Worm (Caenorhabditis elegans) whole organism, young adult: ENCODE results near the gene F11F1.1.

Source experiments
- B0019.2 ChIP-seq: fragments of 200-800 bp; sonication (Bioruptor generic); conservative IDR thresholded peaks from 2 replicates; pipeline ENCODE4 v1.3.6; 2022; ENCODE audit warnings: missing genetic modification reagents, missing genetic modification characterization, missing compliant biosample characterization
- D2030.7 ChIP-seq: fragments of 200-800 bp; sonication (Bioruptor generic); IDR thresholded peaks from 2 replicates; pipeline ENCODE4 v1.3.6; 2022; ENCODE audit warnings: missing genetic modification reagents, missing genetic modification characterization, missing compliant biosample characterization
- F33H1.4 ChIP-seq: fragments of 200-800 bp; sonication (Bioruptor generic); IDR thresholded peaks from 2 replicates; pipeline ENCODE4 v1.3.6; 2022; ENCODE audit warnings: missing genetic modification reagents, missing genetic modification characterization, missing compliant biosample characterization
- F39B2.1 ChIP-seq: fragments of 200-800 bp; sonication (Bioruptor generic); IDR thresholded peaks from 2 replicates; pipeline ENCODE4 v1.3.6; 2022; ENCODE audit warnings: missing genetic modification reagents, missing genetic modification characterization, missing compliant biosample characterization
- F55B11.4 ChIP-seq: sonication (generic microtip); optimal IDR thresholded peaks from 2 replicates; lab custom pipeline; 2016; ENCODE audit warnings: missing compliant biosample characterization, missing genetic modification characterization, borderline replicate concordance; ENCODE audit not compliant: insufficient read depth
- T07F8.4 ChIP-seq: sonication (generic microtip); optimal IDR thresholded peaks from 2 replicates; lab custom pipeline; 2016; ENCODE audit warnings: mild to moderate bottlenecking, missing genetic modification characterization, moderate library complexity, missing compliant biosample characterization
- Y53F4B.3 ChIP-seq: fragments of 200-800 bp; sonication (Bioruptor generic); IDR thresholded peaks from 2 replicates; pipeline ENCODE4 v1.3.6; 2022; ENCODE audit warnings: missing genetic modification reagents, missing genetic modification characterization, missing compliant biosample characterization
- Y67H2A.10 ChIP-seq: fragments of 200-800 bp; sonication (Bioruptor generic); conservative IDR thresholded peaks from 2 replicates; pipeline ENCODE4 v1.3.6; 2022; ENCODE audit warnings: missing genetic modification reagents, missing genetic modification characterization, missing compliant biosample characterization
- Y79H2A.3 ChIP-seq: fragments of 200-800 bp; sonication (Bioruptor generic); conservative IDR thresholded peaks from 2 replicates; pipeline ENCODE4 v1.3.6; 2022; ENCODE audit warnings: missing genetic modification reagents, missing genetic modification characterization, missing compliant biosample characterization
- Y95B8A.8 ChIP-seq: fragments of 200-800 bp; sonication (Bioruptor generic); IDR thresholded peaks from 2 replicates; pipeline ENCODE4 v1.3.6; 2022; ENCODE audit warnings: missing genetic modification reagents, missing genetic modification characterization, missing compliant biosample characterization
- ama-1 ChIP-seq, 3 experiments: fragments of 150-350 bp in 1 of 3; sonication (generic microtip) in 2 of 3; optimal IDR thresholded peaks; 2 replicates each; lab custom pipeline; 2014 to 2018; ENCODE audit warnings: missing biosample characterization in 2 of 3, missing genetic modification characterization in 2 of 3, missing genetic modification reagents in 2 of 3
- aptf-3 ChIP-seq: fragments of 200-800 bp; sonication (Bioruptor generic); IDR thresholded peaks from 2 replicates; pipeline ENCODE4 v1.3.6; 2022; ENCODE audit warnings: missing genetic modification characterization, missing compliant biosample characterization
- attf-6 ChIP-seq: fragments of 200-800 bp; sonication (Bioruptor generic); IDR thresholded peaks from 2 replicates; pipeline ENCODE4 v1.3.6; 2022; ENCODE audit warnings: missing genetic modification reagents, missing genetic modification characterization, missing compliant biosample characterization
- bed-1 ChIP-seq: fragments of 200-800 bp; sonication (Bioruptor generic); IDR thresholded peaks from 2 replicates; pipeline ENCODE4 v1.3.6; 2022; ENCODE audit warnings: missing genetic modification reagents, missing genetic modification characterization, missing compliant biosample characterization
- cebp-2 ChIP-seq: fragments of 200-800 bp; sonication (Bioruptor generic); IDR thresholded peaks from 2 replicates; pipeline ENCODE4 v1.3.6; 2022; ENCODE audit warnings: missing genetic modification characterization, missing compliant biosample characterization
- ceh-40 ChIP-seq: fragments of 200-800 bp; sonication (Bioruptor generic); IDR thresholded peaks from 2 replicates; pipeline ENCODE4 v1.3.6; 2022; ENCODE audit warnings: missing genetic modification characterization, missing compliant biosample characterization
- ceh-91 ChIP-seq: fragments of 200-800 bp; sonication (Bioruptor generic); IDR thresholded peaks from 2 replicates; pipeline ENCODE4 v1.3.6; 2022; ENCODE audit warnings: missing genetic modification reagents, missing genetic modification characterization, missing compliant biosample characterization
- dox-1 ChIP-seq: fragments of 200-800 bp; sonication (Bioruptor generic); IDR thresholded peaks from 2 replicates; pipeline ENCODE4 v1.3.6; 2022; ENCODE audit warnings: missing genetic modification reagents, missing genetic modification characterization, missing compliant biosample characterization
- egrh-3 ChIP-seq: fragments of 200-800 bp; sonication (Bioruptor generic); IDR thresholded peaks from 2 replicates; pipeline ENCODE4 v1.3.6; 2022; ENCODE audit warnings: missing genetic modification reagents, missing genetic modification characterization, missing compliant biosample characterization
- ekl-4 ChIP-seq: fragments of 200-800 bp; sonication (Bioruptor generic); IDR thresholded peaks from 2 replicates; pipeline ENCODE4 v1.3.6; 2022; ENCODE audit warnings: missing genetic modification reagents, missing genetic modification characterization, missing compliant biosample characterization
- hmg-1.2 ChIP-seq: fragments of 200-800 bp; sonication (Bioruptor generic); IDR thresholded peaks from 2 replicates; pipeline ENCODE4 v1.3.6; 2022; ENCODE audit warnings: missing genetic modification reagents, missing genetic modification characterization, missing compliant biosample characterization
- hsf-1 ChIP-seq: fragments of 200-800 bp; sonication (Bioruptor generic); IDR thresholded peaks from 2 replicates; pipeline ENCODE4 v1.3.6; 2022; ENCODE audit warnings: missing genetic modification reagents, missing genetic modification characterization, missing compliant biosample characterization
- let-526 ChIP-seq: fragments of 200-800 bp; sonication (Bioruptor generic); IDR thresholded peaks from 2 replicates; pipeline ENCODE4 v1.3.6; 2022; ENCODE audit warnings: missing genetic modification reagents, missing genetic modification characterization, missing compliant biosample characterization
- lin-35 ChIP-seq, 3 experiments: fragments of 150-350 bp in 2 of 3; sonication (generic microtip) in 1 of 3; optimal IDR thresholded peaks; 2 replicates each; lab custom pipeline; 2014 to 2018; ENCODE audit warnings: missing biosample characterization in 3 of 3, missing genetic modification characterization in 3 of 3, missing genetic modification reagents in 3 of 3
- lin-54 ChIP-seq: fragments of 200-800 bp; sonication (Bioruptor generic); optimal IDR thresholded peaks from 2 replicates; lab custom pipeline; 2018; ENCODE audit warnings: mild to moderate bottlenecking, missing genetic modification characterization, missing compliant biosample characterization
- lsy-27 ChIP-seq: sonication (generic microtip); optimal IDR thresholded peaks from 2 replicates; lab custom pipeline; 2017; ENCODE audit warnings: missing genetic modification characterization, mild to moderate bottlenecking, missing compliant biosample characterization, antibody characterized with exemption, missing genotype, borderline replicate concordance; ENCODE audit not compliant: insufficient read depth
- madf-3 ChIP-seq: fragments of 200-800 bp; sonication (Bioruptor generic); IDR thresholded peaks from 2 replicates; pipeline ENCODE4 v1.3.6; 2022; ENCODE audit warnings: missing genetic modification reagents, missing genetic modification characterization, missing compliant biosample characterization
- madf-6 ChIP-seq: fragments of 200-800 bp; sonication (Bioruptor generic); IDR thresholded peaks from 2 replicates; pipeline ENCODE4 v1.3.6; 2022; ENCODE audit warnings: missing genetic modification reagents, missing genetic modification characterization, missing compliant biosample characterization
- mcd-1 ChIP-seq: fragments of 200-800 bp; sonication (Bioruptor generic); IDR thresholded peaks from 2 replicates; pipeline ENCODE4 v1.3.6; 2022; ENCODE audit warnings: missing genetic modification reagents, missing genetic modification characterization, missing compliant biosample characterization
- nfyb-1 ChIP-seq: fragments of 200-800 bp; sonication (Bioruptor generic); IDR thresholded peaks from 2 replicates; pipeline ENCODE4 v1.3.6; 2022; ENCODE audit warnings: missing genetic modification reagents, missing genetic modification characterization, missing compliant biosample characterization
- nhr-27 ChIP-seq: fragments of 200-800 bp; sonication (Bioruptor generic); optimal IDR thresholded peaks from 2 replicates; lab custom pipeline; 2018; ENCODE audit warnings: mild to moderate bottlenecking, missing genetic modification characterization, moderate library complexity, missing compliant biosample characterization
- pbrm-1 ChIP-seq: fragments of 200-800 bp; sonication (Bioruptor generic); IDR thresholded peaks from 2 replicates; pipeline ENCODE4 v1.3.6; 2022; ENCODE audit warnings: missing genetic modification reagents, missing genetic modification characterization, missing compliant biosample characterization
- pha-4 ChIP-seq: fragments of 150-350 bp; sonication (generic microtip); optimal IDR thresholded peaks from 2 replicates; lab custom pipeline; 2014; ENCODE audit warnings: missing biosample characterization, missing genetic modification reagents, missing genetic modification characterization
- rcor-1 ChIP-seq: fragments of 200-800 bp; sonication (Bioruptor generic); IDR thresholded peaks from 2 replicates; pipeline ENCODE4 v1.3.6; 2022; ENCODE audit warnings: missing genetic modification reagents, missing genetic modification characterization, missing compliant biosample characterization
- repo-1 ChIP-seq: sonication (generic microtip); optimal IDR thresholded peaks from 2 replicates; lab custom pipeline; 2017; ENCODE audit warnings: mild to moderate bottlenecking, missing genetic modification characterization, missing compliant biosample characterization
- tbp1 ChIP-seq: fragments of 200-800 bp; sonication (Bioruptor generic); optimal IDR thresholded peaks from 2 replicates; lab custom pipeline; 2018; ENCODE audit warnings: mild to moderate bottlenecking, missing genetic modification characterization, missing compliant biosample characterization

Gene F11F1.1

ce11 chrIII:13436843-13437242 lies 41.5 kb downstream of the F11F1.1 start, which contains the start of gene F45G2.9:
TSS of gene F45G2.9 (minus strand) at chrIII:13436943.
- no peak for TF ChIP-seq ceh-91 (GFP tag; lab: Robert Waterston, UW)
- TF ChIP-seq nhr-27 (tag; lab: Kevin White, UChicago): no peak
- TF ChIP-seq Y79H2A.3 (GFP tag; lab: Robert Waterston, UW): no peak
- no peak for TF ChIP-seq pha-4 (tag; lab: Kevin White, UChicago)

- 0 out of 2 replicates have a peak, but pooled peaks have one; percentile 11 for TF ChIP-seq hsf-1
- no peak for TF ChIP-seq lsy-27 (tag; lab: Kevin White, UChicago)
- peak in 1 of 3 experiments; percentile 64 for TF ChIP-seq lin-35 (GFP tag; optimal IDR thresholded peaks at IDR 0.05; lab: Kevin White, UChicago)
- no peak for TF ChIP-seq repo-1
- TF ChIP-seq lin-54: peak; percentile 39
- TF ChIP-seq ama-1 (optimal IDR thresholded peaks at IDR 0.05; lab: Kevin White, UChicago): no peak
- TF ChIP-seq ama-1 (GFP tag; optimal IDR thresholded peaks at IDR 0.05; lab: Kevin White, UChicago): no peak
- TF ChIP-seq tbp1 (GFP tag; lab: Kevin White, UChicago): no peak
- no peak for TF ChIP-seq T07F8.4
- TF ChIP-seq F55B11.4 (tag; lab: Kevin White, UChicago): no peak
Observed at ce11 chrIII:13439415-13439814, 44.1 kb downstream of the F11F1.1 start, which contains the start of gene ciao-2B. TSS of gene ciao-2B (minus strand) at chrIII:13439544.

DNA sequence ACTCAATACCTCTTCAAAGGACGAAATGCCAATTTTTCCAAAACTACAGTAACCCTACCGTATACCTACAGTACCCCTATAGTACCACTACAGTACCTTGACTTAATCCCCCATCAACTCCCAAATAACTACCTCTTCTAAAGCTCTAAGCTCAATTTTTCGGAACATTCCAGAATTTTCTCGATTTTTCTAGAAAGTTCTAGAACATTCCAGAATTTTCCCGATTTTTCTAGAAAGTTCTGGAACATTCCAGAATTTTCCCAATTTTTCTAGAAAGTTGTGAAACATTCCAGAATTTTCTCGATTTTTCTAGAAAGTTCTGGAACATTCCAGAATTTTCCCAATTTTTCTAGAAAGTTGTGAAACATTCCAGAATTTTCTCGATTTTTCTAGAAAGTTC lies 51.5 kb downstream of the F11F1.1 start:
- TF ChIP-seq hsf-1: peak; percentile 91

DNA sequence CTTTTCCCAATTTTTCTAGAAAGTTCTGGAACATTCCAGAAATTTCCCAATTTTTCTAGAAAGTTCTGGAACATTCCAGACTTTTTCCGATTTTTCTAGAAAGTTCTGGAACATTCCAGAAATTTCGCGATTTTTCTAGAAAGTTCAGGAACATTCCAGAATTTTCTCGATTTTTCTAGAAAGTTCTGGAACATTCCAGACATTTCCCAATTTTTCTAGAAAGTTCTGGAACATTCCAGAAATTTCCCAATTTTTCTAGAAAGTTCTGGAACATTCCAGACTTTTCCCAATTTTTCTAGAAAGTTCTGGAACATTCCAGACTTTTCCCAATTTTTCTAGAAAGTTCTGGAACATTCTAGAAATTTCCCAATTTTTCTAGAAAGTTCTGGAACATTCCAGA lies 52.1 kb downstream of the F11F1.1 start:
- peak; percentile 92 for TF ChIP-seq rcor-1
- peak; percentile 18; the same call in 1 of the 2 replicates for TF ChIP-seq cebp-2 (GFP tag; lab: Robert Waterston, UW)
- peak; percentile 69 for TF ChIP-seq egrh-3 (GFP tag; lab: Robert Waterston, UW)
- 0 out of 2 replicates have a peak, but pooled peaks have one; percentile 7 for TF ChIP-seq madf-3
- peak; percentile 66; the same call in 1 of the 2 replicates for TF ChIP-seq B0019.2
- TF ChIP-seq mcd-1 (GFP tag; lab: Robert Waterston, UW): peak; percentile 32; the same call in 1 of the 2 replicates
- peak; percentile 99 for TF ChIP-seq hsf-1
- TF ChIP-seq attf-6: peak; percentile 81
- TF ChIP-seq let-526: peak; percentile 29; the same call in 1 of the 2 replicates
- TF ChIP-seq bed-1 (GFP tag; lab: Robert Waterston, UW): 0 out of 2 replicates have a peak, but pooled peaks have one; percentile 45
- TF ChIP-seq Y53F4B.3 (GFP tag; lab: Robert Waterston, UW): peak; percentile 81
- 0 out of 2 replicates have a peak, but pooled peaks have one; percentile 12 for TF ChIP-seq hmg-1.2
- peak; percentile 99 for TF ChIP-seq dox-1 (GFP tag; lab: Robert Waterston, UW)
- TF ChIP-seq madf-6: peak; percentile 65
- TF ChIP-seq F33H1.4: peak; percentile 40; the same call in 1 of the 2 replicates
- TF ChIP-seq aptf-3 (GFP tag; lab: Robert Waterston, UW): peak; percentile 96
- peak; percentile 87 for TF ChIP-seq nfyb-1 (GFP tag; lab: Robert Waterston, UW)
- TF ChIP-seq pbrm-1 (GFP tag; lab: Robert Waterston, UW): peak; percentile 90
- peak; percentile 47; the same call in 1 of the 2 replicates for TF ChIP-seq Y95B8A.8 (GFP tag; lab: Robert Waterston, UW)
- TF ChIP-seq ceh-40 (GFP tag; lab: Robert Waterston, UW): peak; percentile 93
- peak; percentile 86 for TF ChIP-seq F39B2.1 (GFP tag; lab: Robert Waterston, UW)
- TF ChIP-seq D2030.7 (GFP tag; lab: Robert Waterston, UW): peak; percentile 58
- peak; percentile 65; the same call in 1 of the 2 replicates for TF ChIP-seq Y67H2A.10 (GFP tag; lab: Robert Waterston, UW)
- peak; percentile 87 for TF ChIP-seq ekl-4 (GFP tag; lab: Robert Waterston, UW)
